Worm (Caenorhabditis elegans): ENCODE data around the gene Y53F4B.18.

The Y53F4B.18 gene

DNA sequence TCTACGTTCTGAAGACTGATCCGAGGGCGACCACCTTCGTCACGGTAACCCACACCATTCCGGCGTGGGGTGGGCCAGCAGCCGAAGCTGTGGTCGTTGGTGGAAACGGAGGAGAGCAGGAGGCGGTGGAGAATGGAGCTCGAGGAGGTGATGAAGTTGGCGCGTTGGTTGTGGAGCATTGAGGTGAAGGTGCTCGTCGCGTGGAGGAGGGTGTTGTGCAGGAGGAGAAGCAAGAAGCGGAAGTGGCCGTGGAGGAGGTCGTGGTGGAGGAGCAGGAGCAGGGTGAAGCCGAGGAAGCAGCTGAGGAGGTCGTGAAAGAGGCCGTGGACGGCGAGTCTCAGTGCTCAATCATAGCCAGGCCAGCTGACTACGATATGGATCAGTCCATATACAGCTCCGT, 13.2 kb downstream of the Y53F4B.18 start, which contains the start of gene Y53F4B.17:
Y53F4B.17 (plus strand) TSS at position 375 of the 400 bp plus-strand sequence.
- TF ChIP-seq ham-2 (GFP tag; optimal IDR thresholded peaks at IDR 0.05) (no peak), tbx-8 (GFP tag; optimal IDR thresholded peaks at IDR 0.05) (no peak), unc-39 (tag; optimal IDR thresholded peaks at IDR 0.05) (no peak), snpc-4 (tag; optimal IDR thresholded peaks at IDR 0.05) (no peak), nhr-237 (tag; optimal IDR thresholded peaks at IDR 0.05) (no peak), elt-1 (tag; optimal IDR thresholded peaks at IDR 0.05; ENCODE audit: borderline replicate concordance, insufficient read depth) (no peak), lin-13 (tag; optimal IDR thresholded peaks at IDR 0.05) (no peak), mls-2 (tag; optimal IDR thresholded peaks at IDR 0.05) (no peak), mab-5 (tag; optimal IDR thresholded peaks at IDR 0.05) (no peak), elt-3 (tag; optimal IDR thresholded peaks at IDR 0.05) (no peak)

- TF ChIP-seq lin-13 (tag; optimal IDR thresholded peaks at IDR 0.05), result no peak
- no peak for TF ChIP-seq zip-8 (tag; optimal IDR thresholded peaks at IDR 0.05)
- TF ChIP-seq sptf-1 (tag; optimal IDR thresholded peaks at IDR 0.05), result no peak
- TF ChIP-seq M03D4.4 (tag; optimal IDR thresholded peaks at IDR 0.05), result no peak
- no peak for TF ChIP-seq ceh-43 (GFP tag; optimal IDR thresholded peaks at IDR 0.05)
- no peak for TF ChIP-seq lsy-2 (tag; optimal IDR thresholded peaks at IDR 0.05)
- TF ChIP-seq ham-2 (GFP tag; optimal IDR thresholded peaks at IDR 0.05), result no peak
- no peak for TF ChIP-seq ceh-39 (tag; optimal IDR thresholded peaks at IDR 0.05)
- no peak for TF ChIP-seq ceh-83 (GFP tag; optimal IDR thresholded peaks at IDR 0.05)
- no peak for TF ChIP-seq unc-62 (GFP tag; optimal IDR thresholded peaks at IDR 0.05)
- TF ChIP-seq nhr-28 (tag; optimal IDR thresholded peaks at IDR 0.05), result no peak
- TF ChIP-seq unc-39 (tag; optimal IDR thresholded peaks at IDR 0.05), result no peak
- TF ChIP-seq mls-2 (tag; optimal IDR thresholded peaks at IDR 0.05), result no peak
- no peak for TF ChIP-seq ztf-11 (tag; optimal IDR thresholded peaks at IDR 0.05)
- no peak for TF ChIP-seq nhr-76 (tag; optimal IDR thresholded peaks at IDR 0.05)
- no peak for TF ChIP-seq flh-1 (GFP tag; optimal IDR thresholded peaks at IDR 0.05)
- no peak for TF ChIP-seq lin-32 (GFP tag; optimal IDR thresholded peaks at IDR 0.05)
- no peak for TF ChIP-seq cnd-1 (tag; optimal IDR thresholded peaks at IDR 0.05)
- no peak for TF ChIP-seq ces-1 (GFP tag; optimal IDR thresholded peaks at IDR 0.05)
- no peak for TF ChIP-seq nhr-12 (tag; optimal IDR thresholded peaks at IDR 0.05)
Measured at ce11 chrII:15042310-15042709, 29.2 kb downstream of the Y53F4B.18 start.

ce11 chrII:15039104-15039503, 32.4 kb downstream of the Y53F4B.18 start, which contains the start of gene trip-4:
TSS of gene trip-4 (plus strand) at chrII:15039404.
- TF ChIP-seq sptf-1 (tag; optimal IDR thresholded peaks at IDR 0.05), result no peak
- TF ChIP-seq pha-4 (tag; optimal IDR thresholded peaks at IDR 0.05), result no peak
- no peak for TF ChIP-seq nhr-76 (tag; optimal IDR thresholded peaks at IDR 0.05)
- no peak for TF ChIP-seq snpc-4 (tag; optimal IDR thresholded peaks at IDR 0.05)
- no peak for TF ChIP-seq mls-2 (tag; optimal IDR thresholded peaks at IDR 0.05)
- no peak for TF ChIP-seq elt-1 (tag; optimal IDR thresholded peaks at IDR 0.05; ENCODE audit: borderline replicate concordance, insufficient read depth)
- TF ChIP-seq sem-2 (GFP tag; optimal IDR thresholded peaks at IDR 0.05), result no peak
- no peak for TF ChIP-seq lin-32 (GFP tag; optimal IDR thresholded peaks at IDR 0.05)
- TF ChIP-seq ces-1 (GFP tag; optimal IDR thresholded peaks at IDR 0.05), result no peak
- TF ChIP-seq drap-1 (GFP tag; optimal IDR thresholded peaks at IDR 0.05), result no peak
- TF ChIP-seq cnd-1 (tag; optimal IDR thresholded peaks at IDR 0.05), result no peak
- TF ChIP-seq zip-8 (tag; optimal IDR thresholded peaks at IDR 0.05), result no peak

ce11 chrII:15037782-15038181, 33.7 kb downstream of the Y53F4B.18 start, which contains the start of gene Y53F4B.14:
TSS of gene Y53F4B.14 (plus strand) at chrII:15037991.
- TF ChIP-seq blmp-1 (tag; optimal IDR thresholded peaks at IDR 0.05) (no peak), ceh-39 (tag; optimal IDR thresholded peaks at IDR 0.05) (no peak), sem-2 (GFP tag; optimal IDR thresholded peaks at IDR 0.05) (no peak), ztf-11 (tag; optimal IDR thresholded peaks at IDR 0.05) (no peak), unc-62 (GFP tag; optimal IDR thresholded peaks at IDR 0.05) (no peak), mab-5 (tag; optimal IDR thresholded peaks at IDR 0.05) (no peak), M03D4.4 (tag; optimal IDR thresholded peaks at IDR 0.05) (no peak), elt-1 (tag; optimal IDR thresholded peaks at IDR 0.05; ENCODE audit: borderline replicate concordance, insufficient read depth) (no peak), pha-4 (tag; optimal IDR thresholded peaks at IDR 0.05) (no peak), snpc-4 (tag; optimal IDR thresholded peaks at IDR 0.05) (no peak), mls-2 (tag; optimal IDR thresholded peaks at IDR 0.05) (no peak), drap-1 (GFP tag; optimal IDR thresholded peaks at IDR 0.05) (no peak), ces-1 (GFP tag; optimal IDR thresholded peaks at IDR 0.05) (no peak)

- no peak for TF ChIP-seq nhr-28 (tag; optimal IDR thresholded peaks at IDR 0.05)
- TF ChIP-seq lsy-2 (tag; optimal IDR thresholded peaks at IDR 0.05), result no peak
- no peak for TF ChIP-seq mls-2 (tag; optimal IDR thresholded peaks at IDR 0.05)
- no peak for TF ChIP-seq unc-39 (tag; optimal IDR thresholded peaks at IDR 0.05)
- no peak for TF ChIP-seq pha-4 (tag; optimal IDR thresholded peaks at IDR 0.05)
- TF ChIP-seq blmp-1 (tag; optimal IDR thresholded peaks at IDR 0.05), result no peak
- TF ChIP-seq elt-3 (tag; optimal IDR thresholded peaks at IDR 0.05), result no peak
- no peak for TF ChIP-seq drap-1 (GFP tag; optimal IDR thresholded peaks at IDR 0.05)
- TF ChIP-seq flh-1 (GFP tag; optimal IDR thresholded peaks at IDR 0.05), result no peak
- no peak for TF ChIP-seq mab-5 (tag; optimal IDR thresholded peaks at IDR 0.05)
- no peak for TF ChIP-seq lin-13 (tag; optimal IDR thresholded peaks at IDR 0.05)
- TF ChIP-seq ham-2 (GFP tag; optimal IDR thresholded peaks at IDR 0.05), result no peak
- TF ChIP-seq elt-1 (tag; optimal IDR thresholded peaks at IDR 0.05; ENCODE audit: borderline replicate concordance, insufficient read depth), result no peak
- no peak for TF ChIP-seq unc-120 (tag; optimal IDR thresholded peaks at IDR 0.05; ENCODE audit: poor library complexity, severe bottlenecking)
- TF ChIP-seq lin-32 (GFP tag; optimal IDR thresholded peaks at IDR 0.05), result no peak
- TF ChIP-seq tbx-8 (GFP tag; optimal IDR thresholded peaks at IDR 0.05), result no peak
- TF ChIP-seq snpc-4 (tag; optimal IDR thresholded peaks at IDR 0.05), result no peak
- no peak for TF ChIP-seq sptf-1 (tag; optimal IDR thresholded peaks at IDR 0.05)
- TF ChIP-seq ceh-83 (GFP tag; optimal IDR thresholded peaks at IDR 0.05), result no peak
Measured at ce11 chrII:15026389-15026788, 45.1 kb downstream of the Y53F4B.18 start.

Data from whole organism, mixed stage, embryonic.